Worm (Caenorhabditis elegans) whole organism, late embryonic: ENCODE data around the gene T05C1.1.

Experiments used
- C08G9.2 ChIP-seq: sonication (generic microtip); optimal IDR thresholded peaks from 2 replicates; lab custom pipeline; 2016; ENCODE audit warnings: mild to moderate bottlenecking, missing genetic modification characterization, moderate library complexity, missing compliant biosample characterization
- ama-1 ChIP-seq: fragments of 150-350 bp; optimal IDR thresholded peaks from 2 replicates; lab custom pipeline; 2014
- ceh-2 ChIP-seq: sonication (generic microtip); optimal IDR thresholded peaks from 2 replicates; lab custom pipeline; 2016; ENCODE audit warnings: missing genotype, missing genetic modification characterization, missing compliant biosample characterization
- ceh-30 ChIP-seq: fragments of 150-350 bp; optimal IDR thresholded peaks from 2 replicates; lab custom pipeline; 2014; ENCODE audit warnings: missing biosample characterization, missing genetic modification characterization
- ceh-45 ChIP-seq: fragments of 200-800 bp; sonication (Bioruptor generic); IDR thresholded peaks from 2 replicates; pipeline ENCODE4 v1.3.6; 2022; ENCODE audit warnings: missing genetic modification reagents, missing genetic modification characterization, missing compliant biosample characterization
- dmd-4 ChIP-seq: sonication (generic microtip); optimal IDR thresholded peaks from 2 replicates; lab custom pipeline; 2016; ENCODE audit warnings: borderline replicate concordance, missing genetic modification characterization, missing compliant biosample characterization
- elt-2 ChIP-seq: sonication (generic microtip); optimal IDR thresholded peaks from 2 replicates; lab custom pipeline; 2016; ENCODE audit warnings: missing genetic modification reagents, missing genetic modification characterization, missing compliant biosample characterization
- fkh-10 ChIP-seq: fragments of 150-350 bp; optimal IDR thresholded peaks from 2 replicates; lab custom pipeline; 2014; ENCODE audit warnings: missing biosample characterization, missing genetic modification reagents, missing genetic modification characterization
- nfya-1 ChIP-seq: sonication (generic microtip); optimal IDR thresholded peaks from 2 replicates; lab custom pipeline; 2017; ENCODE audit warnings: missing genetic modification characterization, mild to moderate bottlenecking, missing compliant biosample characterization, antibody characterized with exemption, moderate library complexity
- npax-4 ChIP-seq: sonication (generic microtip); optimal IDR thresholded peaks from 2 replicates; lab custom pipeline; 2016; ENCODE audit warnings: missing genetic modification characterization, missing compliant biosample characterization
- pag-3 ChIP-seq: sonication (generic microtip); optimal IDR thresholded peaks from 2 replicates; lab custom pipeline; 2016; ENCODE audit warnings: missing compliant biosample characterization, missing genetic modification characterization, borderline replicate concordance
- pha-2 ChIP-seq: sonication (generic microtip); optimal IDR thresholded peaks from 2 replicates; lab custom pipeline; 2017; ENCODE audit warnings: mild to moderate bottlenecking, missing genetic modification characterization, missing compliant biosample characterization
- tbx-2 ChIP-seq: sonication (generic microtip); optimal IDR thresholded peaks from 2 replicates; lab custom pipeline; 2016; ENCODE audit warnings: missing genetic modification characterization, missing compliant biosample characterization
- unc-3 ChIP-seq, 2 experiments: fragments of 200-800 bp in 1 of 2; sonication (Bioruptor generic) in 1 of 2; sonication (generic microtip) in 1 of 2; conservative IDR thresholded peaks in 1 of 2; optimal IDR thresholded peaks in 1 of 2; 2 replicates each; pipeline versions ENCODE4 v1.3.6 to Lab custom; 2016 to 2022; ENCODE audit warnings: missing compliant biosample characterization in 2 of 2, missing genetic modification characterization in 2 of 2, missing genetic modification reagents in 1 of 2

DNA sequence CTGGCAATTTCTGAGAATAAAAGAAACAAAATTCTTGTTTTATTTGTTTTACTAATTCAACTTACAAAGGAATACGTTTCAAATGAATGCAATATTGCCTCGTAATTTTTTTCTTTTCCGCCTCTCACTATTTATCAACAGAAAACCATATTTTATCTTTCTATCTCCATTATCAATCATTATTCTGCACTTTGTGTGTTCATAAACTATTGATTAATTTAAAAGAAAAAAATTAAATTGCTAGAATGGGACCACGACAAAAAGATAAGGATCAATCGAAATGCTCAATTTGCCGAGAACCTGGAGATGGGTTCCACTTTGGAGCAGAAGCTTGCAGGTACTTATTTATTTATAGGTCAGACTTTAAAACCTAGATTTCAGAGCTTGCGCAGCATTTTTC lies 43.3 kb upstream of the T05C1.1 start, which contains the start of gene nhr-273:
- TF ChIP-seq ceh-30 (tag; lab: Kevin White, UChicago) (no peak), nfya-1 (tag; lab: Kevin White, UChicago) (no peak), ceh-2 (tag; lab: Kevin White, UChicago) (no peak), fkh-10 (GFP tag; lab: Kevin White, UChicago) (no peak), ceh-45 (no peak), unc-3 (GFP tag; conservative IDR thresholded peaks at IDR 0.05; lab: Robert Waterston, UW) (no peak), unc-3 (tag; optimal IDR thresholded peaks at IDR 0.05; lab: Kevin White, UChicago) (no peak), tbx-2 (tag; lab: Kevin White, UChicago) (no peak), ama-1 (lab: Kevin White, UChicago) (no peak), pag-3 (no peak), C08G9.2 (no peak), pha-2 (no peak), dmd-4 (no peak), npax-4 (tag; lab: Kevin White, UChicago) (no peak), elt-2 (tag; lab: Kevin White, UChicago) (peak; percentile 34)
